Fruit fly (Drosophila melanogaster) whole organism, pupa: ENCODE data around the gene Vps39.

Experiments used
- CG8301 ChIP-seq: fragments of 200-800 bp; sonication (Bioruptor generic); optimal IDR thresholded peaks from 2 replicates; lab custom pipeline; 2018; ENCODE audit warnings: missing biosample characterization, mild to moderate bottlenecking, missing genetic modification characterization
- D1 ChIP-seq: fragments of 200-800 bp; sonication (Bioruptor generic); optimal IDR thresholded peaks from 2 replicates; lab custom pipeline; 2018; ENCODE audit warnings: missing biosample characterization, mild to moderate bottlenecking, missing genetic modification characterization, moderate library complexity
- EcR ChIP-seq: fragments of 200-800 bp; sonication (Bioruptor generic); optimal IDR thresholded peaks from 3 replicates; lab custom pipeline; 2019; ENCODE audit warnings: missing biosample characterization, missing genetic modification characterization, mild to moderate bottlenecking, moderate library complexity, missing genetic modification reagents
- Snoo ChIP-seq: fragments of 200-800 bp; sonication (Bioruptor generic); optimal IDR thresholded peaks from 3 replicates; lab custom pipeline; 2017; ENCODE audit warnings: missing biosample characterization, mild to moderate bottlenecking, missing genetic modification characterization, inconsistent platforms

dm6 chr3R:18226809-18227157, 47.5 kb downstream of the Vps39 start:
- TF ChIP-seq CG8301 (no peak), Snoo (tag; lab: Kevin White, UChicago) (no peak), EcR (GFP tag; lab: Kevin White, UChicago) (peak; percentile 73), D1 (tag; lab: Kevin White, UChicago) (no peak)
